Fruit fly (Drosophila melanogaster): ENCODE measurements around the gene CG7920.

Gene CG7920

DNA sequence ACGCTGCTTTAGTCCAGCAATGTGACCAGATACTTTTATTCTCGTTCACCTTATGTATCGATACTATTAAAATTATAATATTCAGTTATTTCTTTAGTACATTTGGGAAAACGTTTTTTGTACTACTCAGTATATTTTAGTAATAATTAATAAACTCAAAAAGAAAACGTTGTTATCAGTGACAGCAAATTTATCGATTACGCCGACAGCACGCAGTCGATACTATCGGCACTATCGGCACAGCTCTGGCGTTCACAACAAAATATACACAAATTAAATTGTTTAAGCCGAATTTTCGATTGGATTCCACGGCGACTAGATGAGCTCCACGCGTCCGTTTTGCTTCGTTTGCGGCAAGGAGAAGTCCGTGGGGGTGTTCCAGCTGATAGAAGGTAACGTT, 24.4 kb upstream of the CG7920 start, which contains the start of the genes janA, Sry-alpha and Sry-beta (continued):
- TF ChIP-seq CG34224 (GFP tag; IDR thresholded peaks at IDR 0.05; ENCODE audit: partially characterized antibody) (peak; percentile 100), tgo (GFP tag; IDR thresholded peaks at IDR 0.05) (no peak), Bdp1 (GFP tag; optimal IDR thresholded peaks at IDR 0.05) (no peak), MBD-R2 (GFP tag; IDR thresholded peaks at IDR 0.05) (peak; percentile 93), CG17361 (GFP tag; IDR thresholded peaks at IDR 0.05) (no peak), sr (GFP tag; IDR thresholded peaks at IDR 0.05) (no peak), gem (tag; optimal IDR thresholded peaks at IDR 0.05) (no peak), BEAF-32 (GFP tag; optimal IDR thresholded peaks at IDR 0.05) (peak; percentile 99), repo (GFP tag; optimal IDR thresholded peaks at IDR 0.05) (no peak), Stat92E (GFP tag; optimal IDR thresholded peaks at IDR 0.05) (peak in 1 of 3 experiments; percentile 29), Doc3 (GFP tag; IDR thresholded peaks at IDR 0.05; ENCODE audit: partially characterized antibody) (peak; percentile 100), E2f1 (GFP tag; IDR thresholded peaks at IDR 0.05) (no peak), otp (GFP tag; IDR thresholded peaks at IDR 0.05) (no peak), CG11085 (GFP tag; IDR thresholded peaks at IDR 0.05) (no peak), CG34422 (GFP tag; IDR thresholded peaks at IDR 0.05) (peak; percentile 59; the same call in 1 of the 3 replicates), CG30020 (tag; optimal IDR thresholded peaks at IDR 0.05) (peak; percentile 67), Lhr (GFP tag; optimal IDR thresholded peaks at IDR 0.05) (peak; percentile 24), CG10267 (tag; optimal IDR thresholded peaks at IDR 0.05) (peak; percentile 62), Fer1 (GFP tag; optimal IDR thresholded peaks at IDR 0.05) (peak; percentile 9), Myb (GFP tag; optimal IDR thresholded peaks at IDR 0.05) (peak; percentile 29), nmo (GFP tag; optimal IDR thresholded peaks at IDR 0.05) (peak; percentile 47), Deaf1 (tag; optimal IDR thresholded peaks at IDR 0.05) (no peak), E2f2 (GFP tag; IDR thresholded peaks at IDR 0.05) (peak; percentile 71), Mad (GFP tag; optimal IDR thresholded peaks at IDR 0.05) (peak; percentile 26), yki (optimal IDR thresholded peaks at IDR 0.05) (no peak), twi (tag; optimal IDR thresholded peaks at IDR 0.05) (no peak), CoRest (tag; optimal IDR thresholded peaks at IDR 0.05) (peak; percentile 36), dysf (GFP tag; IDR thresholded peaks at IDR 0.05) (no peak), HLH4C (GFP tag; IDR thresholded peaks at IDR 0.05; ENCODE audit: partially characterized antibody) (peak; percentile 99), shn (GFP tag; optimal IDR thresholded peaks at IDR 0.05) (no peak), CG9797 (GFP tag; optimal IDR thresholded peaks at IDR 0.05) (peak; percentile 80), bbx (GFP tag; IDR thresholded peaks at IDR 0.05; ENCODE audit: partially characterized antibody) (peak; percentile 99), pzg (GFP tag; optimal IDR thresholded peaks at IDR 0.05) (peak; percentile 77), CG6175 (GFP tag; IDR thresholded peaks at IDR 0.05) (no peak), CG12659 (GFP tag; optimal IDR thresholded peaks at IDR 0.05) (peak; percentile 83), CG2712 (tag; optimal IDR thresholded peaks at IDR 0.05) (peak; percentile 54), CG2129 (GFP tag; IDR thresholded peaks at IDR 0.05; ENCODE audit: partially characterized antibody) (peak; percentile 100), al (GFP tag; IDR thresholded peaks at IDR 0.05) (no peak), Hey (tag; optimal IDR thresholded peaks at IDR 0.05) (no peak), ttk (GFP tag; IDR thresholded peaks at IDR 0.05) (no peak), CG8944 (GFP tag; optimal IDR thresholded peaks at IDR 0.05) (no peak), CG3407 (GFP tag; optimal IDR thresholded peaks at IDR 0.05) (no peak), CG9932 (GFP tag; IDR thresholded peaks at IDR 0.05) (peak; percentile 43; the same call in 1 of the 2 replicates), unc-4 (GFP tag; IDR thresholded peaks at IDR 0.05; ENCODE audit: partially characterized antibody) (peak; percentile 99), Antp (GFP tag; optimal IDR thresholded peaks at IDR 0.05) (no peak), esg (GFP tag; conservative IDR thresholded peaks at IDR 0.05) (no peak), ssp (GFP tag; IDR thresholded peaks at IDR 0.05) (no peak), CG9215 (GFP tag; IDR thresholded peaks at IDR 0.05) (peak; percentile 4; the same call in 1 of the 2 replicates), Dp (GFP tag; optimal IDR thresholded peaks at IDR 0.05) (peak; percentile 63), CG6272 (GFP tag; IDR thresholded peaks at IDR 0.05) (peak; percentile 29; the same call in 1 of the 2 replicates), MESR4 (GFP tag; optimal IDR thresholded peaks at IDR 0.05) (peak; percentile 71)
